Fruit fly (Drosophila melanogaster) whole organism, prepupa: Measurements from ENCODE around the gene CG32354.
A peak's percentile ranks its signal among the peaks of the same experiment; 100 is the strongest.

Source experiments
- Blimp-1 ChIP-seq: fragments of 200-800 bp; sonication (Bioruptor generic); optimal IDR thresholded peaks from 3 replicates; lab custom pipeline; 2017; ENCODE audit warnings: missing biosample characterization, missing genetic modification characterization, mild to moderate bottlenecking, moderate library complexity, missing genetic modification reagents
- CG11294 ChIP-seq: fragments of 200-800 bp; sonication (Bioruptor generic); IDR thresholded peaks from 2 replicates; pipeline ENCODE4 v1.3.6; 2022; ENCODE audit warnings: missing biosample characterization, missing genetic modification characterization
- CG11762 ChIP-seq: fragments of 200-800 bp; sonication (Bioruptor generic); optimal IDR thresholded peaks from 3 replicates; lab custom pipeline; 2016; ENCODE audit warnings: missing biosample characterization, missing genetic modification characterization; ENCODE audit not compliant: insufficient read depth
- CG1621 ChIP-seq: fragments of 200-800 bp; sonication (Bioruptor generic); optimal IDR thresholded peaks from 3 replicates; lab custom pipeline; 2018; ENCODE audit warnings: missing biosample characterization, mild to moderate bottlenecking, missing genetic modification characterization
- CG34406 ChIP-seq: fragments of 200-800 bp; sonication (Bioruptor generic); optimal IDR thresholded peaks from 3 replicates; lab custom pipeline; 2016; ENCODE audit warnings: missing biosample characterization, missing genetic modification characterization
- CG6163 ChIP-seq: fragments of 200-800 bp; sonication (Bioruptor generic); IDR thresholded peaks from 3 replicates; pipeline ENCODE4 v1.3.6; 2022; ENCODE audit warnings: missing biosample characterization, missing genetic modification characterization
- CG6276 ChIP-seq: fragments of 200-800 bp; sonication (Bioruptor generic); optimal IDR thresholded peaks from 2 replicates; lab custom pipeline; 2017; ENCODE audit warnings: missing biosample characterization, mild to moderate bottlenecking, missing genetic modification characterization
- CG8632 ChIP-seq: fragments of 200-800 bp; sonication (Bioruptor generic); optimal IDR thresholded peaks from 3 replicates; lab custom pipeline; 2016; ENCODE audit warnings: missing biosample characterization, missing genetic modification characterization
- Ets96B ChIP-seq: fragments of 200-800 bp; optimal IDR thresholded peaks from 2 replicates; lab custom pipeline; 2019; ENCODE audit warnings: missing biosample characterization, mild to moderate bottlenecking, missing genetic modification characterization, moderate library complexity
- Hr39 ChIP-seq: fragments of 200-800 bp; sonication (Bioruptor generic); optimal IDR thresholded peaks from 2 replicates; lab custom pipeline; 2016; ENCODE audit warnings: missing biosample characterization, missing genetic modification characterization
- Hr4 ChIP-seq: fragments of 200-800 bp; sonication (Bioruptor generic); optimal IDR thresholded peaks from 3 replicates; lab custom pipeline; 2016; ENCODE audit warnings: missing biosample characterization, missing genetic modification characterization
- Lpt ChIP-seq: fragments of 200-800 bp; sonication (Bioruptor generic); optimal IDR thresholded peaks from 3 replicates; lab custom pipeline; 2016; ENCODE audit warnings: missing biosample characterization, missing genetic modification characterization
- OdsH ChIP-seq: fragments of 200-800 bp; sonication (Bioruptor generic); optimal IDR thresholded peaks from 3 replicates; lab custom pipeline; 2016; ENCODE audit warnings: missing biosample characterization, missing genetic modification characterization
- Sox102F ChIP-seq: fragments of 200-800 bp; sonication (Bioruptor generic); optimal IDR thresholded peaks from 2 replicates; lab custom pipeline; 2016; ENCODE audit warnings: missing biosample characterization, mild to moderate bottlenecking, missing genetic modification characterization
- Sox14 ChIP-seq: fragments of 200-800 bp; sonication (Bioruptor generic); optimal IDR thresholded peaks from 3 replicates; lab custom pipeline; 2016; ENCODE audit warnings: missing biosample characterization, missing genetic modification characterization
- Sox15 ChIP-seq: fragments of 200-800 bp; sonication (Bioruptor generic); optimal IDR thresholded peaks from 3 replicates; lab custom pipeline; 2016; ENCODE audit warnings: missing biosample characterization, missing genetic modification characterization
- achi ChIP-seq: fragments of 200-800 bp; sonication (Bioruptor generic); optimal IDR thresholded peaks from 3 replicates; lab custom pipeline; 2016; ENCODE audit warnings: missing biosample characterization, missing genetic modification characterization
- dac ChIP-seq: fragments of 200-800 bp; sonication (Bioruptor generic); optimal IDR thresholded peaks from 2 replicates; lab custom pipeline; 2017; ENCODE audit warnings: missing biosample characterization, mild to moderate bottlenecking, missing genetic modification characterization
- esn ChIP-seq: fragments of 200-800 bp; sonication (Bioruptor generic); optimal IDR thresholded peaks from 2 replicates; lab custom pipeline; 2016; ENCODE audit warnings: missing biosample characterization, mild to moderate bottlenecking, missing genetic modification characterization, moderate library complexity
- net ChIP-seq: fragments of 200-800 bp; sonication (Bioruptor generic); optimal IDR thresholded peaks from 3 replicates; lab custom pipeline; 2016; ENCODE audit warnings: missing biosample characterization, missing genetic modification characterization
- salr ChIP-seq, 2 experiments: fragments of 200-800 bp; sonication (Bioruptor generic); optimal IDR thresholded peaks; 3 replicates each; lab custom pipeline; 2016 to 2018; ENCODE audit warnings: missing biosample characterization in 2 of 2, missing genetic modification characterization in 2 of 2, mild to moderate bottlenecking in 1 of 2
- topi ChIP-seq: fragments of 200-800 bp; sonication (Bioruptor generic); optimal IDR thresholded peaks from 3 replicates; lab custom pipeline; 2016; ENCODE audit warnings: missing biosample characterization, missing genetic modification characterization

Gene CG32354

DNA sequence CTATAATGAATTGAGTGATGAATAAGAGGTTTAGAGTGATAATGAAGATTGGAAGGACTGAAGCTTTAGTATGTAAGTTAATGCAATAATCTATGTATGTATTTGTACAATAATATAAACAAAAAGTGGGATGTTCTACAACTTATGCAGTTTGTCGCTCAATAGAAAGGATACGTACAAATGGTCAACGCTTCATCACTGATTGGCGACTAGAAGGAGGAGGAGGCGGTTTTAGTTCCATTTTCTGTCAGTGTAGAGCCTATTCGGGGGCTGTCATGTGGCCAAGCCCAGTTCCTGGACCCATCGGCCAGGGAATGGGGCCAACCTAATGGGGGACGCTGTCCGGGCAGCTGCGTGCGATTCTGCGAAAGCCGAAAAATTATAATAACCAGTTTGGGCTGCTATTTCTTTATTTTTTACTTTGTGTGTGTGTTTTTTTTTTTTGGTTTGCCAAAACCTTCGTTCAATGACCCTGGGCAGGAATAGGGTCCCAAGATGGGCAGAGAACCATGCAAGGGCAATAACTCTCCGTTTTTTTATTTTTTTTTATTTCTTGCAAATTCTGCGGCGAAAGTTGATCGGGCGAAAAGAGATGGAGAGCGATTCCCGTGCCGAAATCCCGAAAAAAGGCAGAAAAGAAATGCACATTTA is 53.2 kb downstream of the CG32354 start (continued):
- TF ChIP-seq Lpt (GFP tag; lab: Kevin White, UChicago): no peak
- TF ChIP-seq CG34406 (GFP tag; lab: Kevin White, UChicago): no peak
- no peak for TF ChIP-seq achi (GFP tag; lab: Kevin White, UChicago)
- peak; percentile 47 for TF ChIP-seq Sox14 (GFP tag; lab: Kevin White, UChicago)
- TF ChIP-seq CG8632 (GFP tag; lab: Kevin White, UChicago): peak; percentile 3
- peak; percentile 54; the same call in 1 of the 3 replicates for TF ChIP-seq CG6163
- no peak for TF ChIP-seq CG6276
- no peak for TF ChIP-seq Sox15 (GFP tag; lab: Kevin White, UChicago)
- TF ChIP-seq Hr4 (GFP tag; lab: Kevin White, UChicago): no peak
- TF ChIP-seq Sox102F (GFP tag; lab: Kevin White, UChicago): peak; percentile 60
- peak; percentile 83 for TF ChIP-seq topi
- no peak for TF ChIP-seq OdsH (GFP tag; lab: Kevin White, UChicago)
- TF ChIP-seq Blimp-1 (GFP tag; lab: Kevin White, UChicago): no peak
- TF ChIP-seq CG11294 (GFP tag; lab: Robert Waterston, UW): no peak
- no peak for TF ChIP-seq salr (GFP tag; optimal IDR thresholded peaks at IDR 0.05; lab: Kevin White, UChicago)
- no peak for TF ChIP-seq dac (GFP tag; lab: Kevin White, UChicago)
- TF ChIP-seq Ets96B (tag; lab: Kevin White, UChicago): no peak
- no peak for TF ChIP-seq CG11762
- peak; percentile 75 for TF ChIP-seq Hr39 (GFP tag; lab: Kevin White, UChicago)
- TF ChIP-seq net (GFP tag; lab: Kevin White, UChicago): no peak
- TF ChIP-seq CG1621 (tag; lab: Kevin White, UChicago): no peak
- TF ChIP-seq esn (GFP tag; lab: Kevin White, UChicago): peak; percentile 76
